Worm (Caenorhabditis elegans) whole organism, dauer: Measurements from ENCODE around the gene C05G5.5.

Experiments
- unc-62 ChIP-seq: sonication (generic microtip); optimal IDR thresholded peaks from 2 replicates; lab custom pipeline; 2017; ENCODE audit warnings: missing biosample characterization, missing genetic modification reagents, missing genetic modification characterization

C05G5.5 gene

DNA sequence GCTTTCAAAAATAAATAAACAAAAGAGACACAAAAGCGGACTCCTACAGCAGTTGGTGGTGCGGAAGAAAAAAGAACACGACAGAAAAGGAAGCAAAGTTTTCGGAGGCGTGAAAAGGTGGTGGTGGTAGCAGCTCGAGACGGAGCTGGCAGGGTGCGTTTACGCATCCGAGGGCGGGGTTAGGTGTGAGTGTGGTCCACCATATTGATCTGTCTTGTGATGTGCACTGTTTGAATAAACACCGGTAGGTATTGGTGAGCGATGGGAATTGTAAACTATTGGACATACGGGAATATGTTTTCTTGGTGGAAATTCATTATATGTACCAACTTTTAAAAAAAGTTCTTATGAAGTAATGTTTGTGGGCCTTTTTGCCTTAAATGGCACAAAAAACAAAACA, at the start of gene C05G5.5:
Gene C05G5.5, minus strand, starts transcription at position 101 of the 400 bp plus-strand sequence.
- no peak for TF ChIP-seq unc-62

DNA sequence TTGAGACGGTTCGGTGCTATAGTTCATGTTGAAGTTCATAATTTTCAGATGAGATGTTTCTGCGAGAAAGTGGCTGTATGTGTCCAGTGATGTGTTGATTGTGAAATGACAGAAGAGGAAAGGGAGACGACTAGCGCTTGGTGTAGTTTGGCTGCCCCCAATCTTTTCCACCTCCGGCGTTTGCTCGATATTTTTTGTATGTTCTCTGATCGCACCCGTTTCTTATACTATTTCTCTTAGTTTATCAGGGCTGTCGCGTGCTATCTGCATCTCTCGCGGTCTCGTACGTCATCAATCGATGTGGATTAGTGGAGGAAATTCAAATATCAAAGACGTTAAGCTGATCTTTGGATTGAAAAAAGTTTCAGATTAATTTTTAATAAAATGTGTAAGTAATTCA, 49.8 kb upstream of the C05G5.5 start, which contains the start of gene atf-4:
Gene atf-4, minus strand, starts transcription at position 93 of the 400 bp plus-strand sequence.
- no peak for TF ChIP-seq unc-62

- no peak for TF ChIP-seq unc-62
Observed at ce11 chrX:14809905-14810304, 49.0 kb upstream of the C05G5.5 start.

DNA sequence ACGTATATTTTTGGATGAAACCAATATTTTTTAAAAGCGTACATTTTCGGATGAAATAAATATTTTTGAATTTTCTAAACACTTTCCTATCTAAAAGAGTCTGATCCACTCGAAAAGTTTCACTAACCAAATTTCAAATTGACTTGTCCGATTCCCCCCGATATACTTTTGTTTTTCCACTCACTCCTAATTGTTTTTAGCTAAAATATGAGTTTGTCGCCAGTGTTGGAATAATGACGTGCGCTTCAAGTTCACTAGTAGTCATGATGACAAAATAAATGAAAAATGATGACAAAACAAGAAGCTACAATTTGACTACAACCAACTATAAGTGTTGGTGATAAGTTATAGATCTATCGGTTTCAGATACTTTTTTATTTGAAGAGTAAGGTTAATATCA, 47.9 kb upstream of the C05G5.5 start:
- TF ChIP-seq unc-62 = no peak

ce11 chrX:14806936-14807335, 46.0 kb upstream of the C05G5.5 start, which contains the start of gene F42D1.4:
F42D1.4 (plus strand) TSS chrX:14807236.
- TF ChIP-seq unc-62 = no peak

- no peak for TF ChIP-seq unc-62
Observed at ce11 chrX:14805746-14806145, 44.8 kb upstream of the C05G5.5 start.

DNA sequence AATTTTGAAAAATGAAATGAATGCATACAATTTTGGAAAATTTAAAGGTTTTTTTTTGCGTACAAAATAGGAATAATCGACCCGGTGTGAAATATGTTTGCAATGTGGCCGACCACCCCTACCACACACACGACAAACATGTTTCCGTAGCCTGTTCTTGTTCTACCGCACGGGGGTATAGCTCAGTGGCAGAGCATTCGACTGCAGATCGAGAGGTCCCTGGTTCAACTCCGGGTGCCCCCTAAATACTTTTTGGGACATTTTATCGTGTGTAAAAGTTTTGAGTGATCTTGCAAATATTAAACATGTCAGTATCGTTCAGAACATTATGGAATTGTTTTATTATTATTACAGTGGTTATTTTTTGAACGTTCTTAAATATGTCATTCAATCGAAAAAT, 43.8 kb upstream of the C05G5.5 start:
- no peak for TF ChIP-seq unc-62

DNA sequence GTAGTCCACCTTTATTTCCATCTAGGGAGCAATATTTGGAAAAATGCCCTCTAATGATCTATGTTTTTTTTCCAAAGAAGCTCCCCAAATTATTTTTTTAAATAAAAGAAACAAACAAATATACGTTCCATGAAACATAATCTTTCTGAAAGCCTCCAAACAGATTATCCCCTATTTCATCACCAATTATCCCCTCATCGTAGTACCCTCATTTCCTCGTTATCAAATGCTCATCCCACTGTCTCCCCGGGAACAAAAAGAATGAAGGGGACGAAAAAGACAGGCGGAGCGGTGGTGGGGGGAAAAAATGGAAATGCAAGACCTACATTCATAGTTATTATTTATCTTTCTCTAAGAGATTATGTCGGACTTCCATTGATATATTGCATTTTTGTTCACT, 36.5 kb upstream of the C05G5.5 start:
- no peak for TF ChIP-seq unc-62

DNA sequence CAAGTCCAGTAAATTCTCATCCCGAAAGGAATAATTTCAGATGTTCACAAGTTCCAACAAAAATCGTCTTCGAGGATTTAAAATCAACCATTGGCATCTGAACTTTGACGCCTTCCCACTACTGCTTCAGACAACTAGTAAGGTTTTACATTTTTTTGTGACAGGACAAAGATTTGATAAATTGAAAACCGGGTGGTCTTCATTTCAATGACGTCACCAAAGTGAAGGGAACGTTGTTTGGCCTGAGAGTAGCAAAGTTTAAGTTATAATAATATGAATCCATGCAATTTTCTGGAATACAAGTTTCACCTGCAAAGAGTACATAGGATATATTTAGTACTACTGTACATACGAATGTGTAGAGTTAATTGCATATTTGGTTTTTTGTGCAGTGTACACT, 33.2 kb upstream of the C05G5.5 start:
- no peak for TF ChIP-seq unc-62

ce11 chrX:14793198-14793747, 32.4 kb upstream of the C05G5.5 start, which contains the start of gene sprr-2:
sprr-2 (plus strand) TSS chrX:14793445.
- no peak for TF ChIP-seq unc-62

DNA sequence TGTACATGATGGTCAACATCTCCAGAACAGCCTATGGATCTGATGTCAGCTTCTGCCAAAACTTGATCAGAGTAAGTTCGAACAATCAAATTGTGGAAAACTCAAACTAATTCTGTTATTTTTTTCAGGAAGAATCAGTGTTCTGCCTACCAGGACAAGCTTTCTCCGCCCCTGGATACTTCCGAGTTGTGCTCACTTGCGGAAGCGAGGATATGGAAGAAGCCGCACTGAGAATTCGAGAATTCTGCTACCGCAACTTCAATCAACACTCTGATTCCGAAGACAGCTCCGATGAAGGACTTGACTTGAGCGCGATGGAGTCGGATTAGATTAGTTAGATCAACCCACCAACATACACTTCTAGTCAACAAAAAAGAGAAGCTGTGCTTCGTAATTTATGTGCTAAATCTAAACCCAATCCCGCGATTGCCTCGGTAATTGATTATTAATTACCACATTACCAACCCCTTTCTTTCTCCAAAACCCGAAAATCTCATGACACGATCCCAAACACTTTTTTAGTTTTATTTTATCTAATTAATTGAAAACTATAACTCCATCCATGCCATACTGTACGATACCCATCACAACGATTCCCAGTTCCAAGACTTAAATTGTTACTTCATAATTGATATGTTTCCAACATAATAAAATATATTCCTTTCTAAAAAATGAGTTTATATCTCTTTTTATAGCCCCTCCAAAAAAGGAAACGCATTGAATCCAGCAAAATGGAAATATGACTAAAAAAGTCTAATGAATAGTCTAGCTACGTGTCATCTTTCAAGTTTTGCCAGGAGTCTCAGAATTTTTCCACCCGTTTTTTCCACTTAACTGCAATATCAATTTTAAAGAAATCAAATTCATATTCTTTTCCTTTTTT, 31.6 kb upstream of the C05G5.5 start:
- no peak for TF ChIP-seq unc-62

DNA sequence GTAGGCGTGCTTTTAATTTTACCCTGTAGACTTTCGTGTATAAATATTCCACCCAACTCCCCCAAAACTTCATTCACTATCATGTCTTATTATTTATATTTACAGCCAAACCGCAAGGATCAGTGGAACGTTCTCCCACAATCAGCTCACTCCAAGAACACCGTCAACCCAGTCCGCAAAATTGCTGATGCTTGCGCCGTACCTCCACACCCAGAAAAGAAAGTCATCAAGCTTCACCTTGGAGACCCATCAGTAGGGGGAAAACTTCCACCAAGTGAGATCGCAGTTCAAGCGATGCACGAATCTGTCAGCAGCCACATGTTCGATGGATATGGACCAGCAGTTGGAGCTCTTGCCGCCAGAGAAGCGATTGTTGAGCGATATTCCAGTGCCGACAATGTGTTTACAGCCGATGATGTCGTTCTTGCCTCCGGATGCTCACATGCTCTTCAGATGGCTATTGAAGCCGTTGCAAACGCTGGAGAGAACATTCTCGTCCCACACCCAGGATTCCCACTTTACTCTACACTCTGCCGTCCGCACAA, 30.3 kb upstream of the C05G5.5 start:
- no peak for TF ChIP-seq unc-62

- no peak for TF ChIP-seq unc-62
Observed at ce11 chrX:14790320-14791048, 29.6 kb upstream of the C05G5.5 start, which contains the start of gene tatn-1. tatn-1 (plus strand) TSS chrX:14791008.

DNA sequence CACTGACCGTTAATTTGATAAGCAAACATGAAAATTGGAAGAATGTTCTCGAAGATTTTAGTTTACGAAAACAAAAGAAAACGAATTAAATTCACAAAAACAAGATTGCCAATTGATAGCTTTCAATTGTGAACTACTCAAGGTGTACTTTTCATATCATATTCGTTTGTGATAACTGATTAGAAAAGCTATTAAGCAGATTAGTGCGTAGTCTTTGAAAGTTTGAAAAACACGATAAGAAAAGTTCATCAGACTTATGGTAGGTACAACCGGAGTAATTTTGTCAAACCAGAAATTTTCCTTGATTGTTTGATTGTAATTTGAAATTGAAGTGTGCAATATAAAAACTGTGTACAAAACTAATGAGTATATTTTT, 26.6 kb upstream of the C05G5.5 start:
- TF ChIP-seq unc-62 = no peak

ce11 chrX:14786821-14787556, 26.1 kb upstream of the C05G5.5 start:
- TF ChIP-seq unc-62 = no peak

- no peak for TF ChIP-seq unc-62
Observed at ce11 chrX:14783434-14784142, 22.7 kb upstream of the C05G5.5 start.
